Comparison of ENCODE assay signal across 1 fruit fly cellular context in the genomic region with DNA sequence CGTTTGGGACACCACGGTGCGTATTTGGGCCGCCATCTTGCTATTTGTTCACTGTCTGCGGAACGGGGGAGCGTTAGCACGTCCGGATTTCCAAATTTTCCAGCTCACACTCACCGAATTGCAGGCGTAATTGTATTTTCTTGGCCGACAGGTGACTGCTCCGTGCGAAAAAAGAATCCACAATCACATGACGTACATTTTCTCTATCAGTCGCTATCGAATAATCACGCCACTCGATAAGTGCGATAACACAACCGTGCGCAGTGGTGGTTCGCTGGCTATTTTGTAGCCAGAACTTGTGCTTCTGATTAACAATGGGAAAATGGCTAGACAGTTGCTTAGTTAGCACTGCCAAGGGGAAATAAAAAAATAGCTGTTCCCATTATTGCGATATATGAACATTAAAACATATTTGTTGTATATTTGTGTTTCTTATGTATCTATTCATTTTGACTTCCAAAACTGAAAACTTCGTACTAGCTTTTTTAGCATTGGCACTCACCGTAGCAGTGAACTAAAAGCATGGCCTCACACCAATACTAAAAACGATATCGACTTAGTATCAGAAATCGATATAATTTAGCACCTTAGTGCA.
TF ChIP-seq lines count a peak whose summit lies in the region.

A gene (minus strand): TSS at position 225 of the 595 bp plus-strand sequence.

TF ChIP-seq in whole organism, embryonic, 481 proteins besides CTCF, POLR2A, EP300 and RAD21 (continued from another document):
- TF ChIP-seq al (GFP tag; IDR thresholded peaks at IDR 0.05; lab: Robert Waterston, UW), result no peak
- peak in 1 of 2 experiments; percentile 30 for TF ChIP-seq dpn (GFP tag; optimal IDR thresholded peaks at IDR 0.05; lab: Kevin White, UChicago)
- TF ChIP-seq dan (GFP tag; IDR thresholded peaks at IDR 0.05; lab: Robert Waterston, UW), result no peak
- TF ChIP-seq CkIIα-i1 (GFP tag; IDR thresholded peaks at IDR 0.05; lab: Robert Waterston, UW), result no peak
- TF ChIP-seq Hmx (GFP tag; optimal IDR thresholded peaks at IDR 0.05; lab: Kevin White, UChicago), result no peak
- no peak for TF ChIP-seq ara (GFP tag; IDR thresholded peaks at IDR 0.05; lab: Robert Waterston, UW)
- peak; percentile 96 for TF ChIP-seq MESR4 (GFP tag; optimal IDR thresholded peaks at IDR 0.05; lab: Kevin White, UChicago)
- TF ChIP-seq CG9932 (GFP tag; IDR thresholded peaks at IDR 0.05; lab: Robert Waterston, UW), result no peak
- no peak for TF ChIP-seq Atf3 (GFP tag; optimal IDR thresholded peaks at IDR 0.05; lab: Kevin White, UChicago)
- TF ChIP-seq oc (tag; optimal IDR thresholded peaks at IDR 0.05; lab: Kevin White, UChicago), result no peak
- no peak for TF ChIP-seq hth (optimal IDR thresholded peaks at IDR 0.05; lab: Kevin White, UChicago)
- no peak for TF ChIP-seq z (GFP tag; IDR thresholded peaks at IDR 0.05; lab: Robert Waterston, UW)
- TF ChIP-seq CG13894 (tag; optimal IDR thresholded peaks at IDR 0.05; lab: Kevin White, UChicago), result no peak
